Worm (Caenorhabditis elegans): ENCODE data around the gene nlt-1.

- TF ChIP-seq ztf-11 (tag; optimal IDR thresholded peaks at IDR 0.05), result no peak
- no peak for TF ChIP-seq sem-2 (GFP tag; optimal IDR thresholded peaks at IDR 0.05)
- TF ChIP-seq pha-4 (tag; optimal IDR thresholded peaks at IDR 0.05), result no peak
- no peak for TF ChIP-seq unc-62 (GFP tag; optimal IDR thresholded peaks at IDR 0.05)
- no peak for TF ChIP-seq blmp-1 (tag; optimal IDR thresholded peaks at IDR 0.05)
Measured at ce11 chrII:9982437-9982836, 18.5 kb downstream of the nlt-1 start.
